Worm (Caenorhabditis elegans): ENCODE results near the gene Y37E11AL.2.

Gene Y37E11AL.2

DNA sequence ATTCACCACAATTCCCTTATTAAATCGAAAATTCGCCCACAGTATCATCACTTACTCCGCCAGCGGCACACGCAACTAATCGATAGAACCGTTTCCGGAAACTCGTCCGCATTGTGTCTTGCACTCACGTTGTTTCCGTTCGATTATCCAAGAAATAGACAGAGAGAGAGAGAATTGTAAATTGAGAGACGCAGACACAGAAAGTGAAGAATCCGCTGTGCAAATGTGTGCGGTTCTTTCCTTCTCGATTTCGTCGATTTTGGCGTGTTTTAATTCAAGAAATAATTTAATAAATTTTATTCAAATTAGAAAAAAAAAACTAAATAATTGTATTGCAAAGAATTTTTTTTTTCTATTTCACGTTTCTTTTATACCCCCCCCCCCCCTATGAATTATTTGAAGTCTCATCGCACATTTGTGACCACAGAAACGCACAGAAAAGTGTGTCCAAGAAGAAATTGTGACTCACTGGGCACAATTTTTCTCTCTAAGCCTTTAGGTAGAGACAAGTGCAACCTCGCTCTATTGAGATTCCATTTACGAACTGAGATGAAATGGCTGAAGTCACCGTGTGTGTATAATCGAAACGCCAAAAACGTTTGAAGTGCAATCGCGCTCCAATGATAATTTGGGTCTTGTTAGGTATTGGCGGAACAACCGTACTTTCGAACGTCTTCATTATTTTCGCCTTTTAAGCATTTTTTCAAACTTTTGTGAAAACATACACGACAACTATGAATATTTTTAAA lies 40.5 kb downstream of the Y37E11AL.2 start, which contains the start of gene nape-2:
Gene nape-2 (minus strand): TSS at position 271 of the 749 bp plus-strand sequence.
- no peak for TF ChIP-seq ztf-4 (tag; optimal IDR thresholded peaks at IDR 0.05)
- no peak for TF ChIP-seq alr-1 (tag; optimal IDR thresholded peaks at IDR 0.05)
- peak; percentile 30 for TF ChIP-seq nhr-129 (tag; optimal IDR thresholded peaks at IDR 0.05)
- TF ChIP-seq nhr-10 (tag; optimal IDR thresholded peaks at IDR 0.05): no peak
- no peak for TF ChIP-seq elt-3 (tag; optimal IDR thresholded peaks at IDR 0.05)
- TF ChIP-seq C34F6.9 (tag; optimal IDR thresholded peaks at IDR 0.05): peak; percentile 5
- TF ChIP-seq ama-1 (optimal IDR thresholded peaks at IDR 0.05): no peak
- no peak for TF ChIP-seq unc-39 (tag; optimal IDR thresholded peaks at IDR 0.05)
- TF ChIP-seq crh-2 (tag; optimal IDR thresholded peaks at IDR 0.05): peak; percentile 17
- peak; percentile 18 for TF ChIP-seq unc-55 (GFP tag; optimal IDR thresholded peaks at IDR 0.05)
- TF ChIP-seq nhr-12 (tag; optimal IDR thresholded peaks at IDR 0.05): no peak
- no peak for TF ChIP-seq sem-4 (tag; optimal IDR thresholded peaks at IDR 0.05)
- peak; percentile 24 for TF ChIP-seq fos-1 (tag; optimal IDR thresholded peaks at IDR 0.05)
- TF ChIP-seq mab-5 (tag; optimal IDR thresholded peaks at IDR 0.05): no peak
- TF ChIP-seq sma-9 (GFP tag; optimal IDR thresholded peaks at IDR 0.05): no peak
- TF ChIP-seq sma-9 (tag; optimal IDR thresholded peaks at IDR 0.05): no peak
- no peak for TF ChIP-seq F13H6.1 (tag; optimal IDR thresholded peaks at IDR 0.05)
- no peak for TF ChIP-seq lin-13 (GFP tag; optimal IDR thresholded peaks at IDR 0.05)
- no peak for TF ChIP-seq R02D3.7 (tag; optimal IDR thresholded peaks at IDR 0.05)
- TF ChIP-seq ceh-82 (tag; optimal IDR thresholded peaks at IDR 0.05): no peak
- TF ChIP-seq lsy-2 (tag; optimal IDR thresholded peaks at IDR 0.05): peak in 1 of 2 experiments; percentile 27
- TF ChIP-seq gmeb-1 (tag; optimal IDR thresholded peaks at IDR 0.05): no peak

DNA sequence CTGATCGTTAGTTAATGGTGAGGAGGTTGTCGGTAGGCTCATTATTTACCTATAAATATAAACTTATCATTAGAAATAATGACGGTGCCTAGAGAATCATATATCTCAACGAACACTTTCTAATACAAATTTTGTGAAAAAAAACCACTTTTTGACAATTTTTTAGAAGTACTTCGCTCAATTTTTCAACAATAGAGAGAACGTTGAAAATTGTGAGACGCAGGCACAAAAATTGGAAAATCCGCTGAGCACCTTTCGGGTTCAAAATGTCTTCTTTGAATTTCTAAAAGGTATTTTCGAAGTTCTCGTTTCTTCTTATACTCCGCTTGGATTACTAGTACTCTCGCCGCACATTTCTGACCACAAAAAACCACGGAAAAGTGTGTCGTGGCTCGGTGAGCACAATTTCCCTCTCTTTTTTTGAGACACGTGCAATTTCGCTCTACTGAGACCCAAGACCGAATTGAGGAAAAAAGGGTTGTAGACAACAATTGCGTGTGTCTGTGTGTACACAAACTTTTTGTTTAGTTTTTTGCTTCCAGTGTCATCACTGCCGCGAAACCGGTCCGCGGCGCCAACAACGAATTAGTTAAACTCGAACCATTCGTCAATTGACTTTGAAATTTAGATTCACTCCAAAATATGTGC lies 42.7 kb downstream of the Y37E11AL.2 start, which contains the start of gene nape-1:
Gene nape-1 (minus strand): TSS at position 51 of the 648 bp plus-strand sequence.
- TF ChIP-seq sma-9 (GFP tag; optimal IDR thresholded peaks at IDR 0.05): peak; percentile 4
- no peak for TF ChIP-seq sma-9 (tag; optimal IDR thresholded peaks at IDR 0.05)
- TF ChIP-seq gmeb-1 (tag; optimal IDR thresholded peaks at IDR 0.05): peak; percentile 34
- no peak for TF ChIP-seq ceh-16 (tag; optimal IDR thresholded peaks at IDR 0.05)
- no peak for TF ChIP-seq nhr-10 (tag; optimal IDR thresholded peaks at IDR 0.05)
- peak in 1 of 2 experiments; percentile 28 for TF ChIP-seq mdl-1 (tag; optimal IDR thresholded peaks at IDR 0.05)
- peak in 1 of 2 experiments; percentile 28 for TF ChIP-seq lsy-2 (tag; optimal IDR thresholded peaks at IDR 0.05)
- TF ChIP-seq lin-13 (GFP tag; optimal IDR thresholded peaks at IDR 0.05): peak; percentile 41
- no peak for TF ChIP-seq ama-1 (optimal IDR thresholded peaks at IDR 0.05)
- TF ChIP-seq crh-2 (tag; optimal IDR thresholded peaks at IDR 0.05): peak; percentile 52
- peak; percentile 46 for TF ChIP-seq C34F6.9 (tag; optimal IDR thresholded peaks at IDR 0.05)
- TF ChIP-seq fos-1 (tag; optimal IDR thresholded peaks at IDR 0.05): peak; percentile 43
- peak; percentile 74 for TF ChIP-seq nhr-129 (tag; optimal IDR thresholded peaks at IDR 0.05)
- no peak for TF ChIP-seq zag-1 (tag; optimal IDR thresholded peaks at IDR 0.05)
- no peak for TF ChIP-seq sem-4 (tag; optimal IDR thresholded peaks at IDR 0.05)
- peak; percentile 47 for TF ChIP-seq unc-55 (GFP tag; optimal IDR thresholded peaks at IDR 0.05)
- no peak for TF ChIP-seq nhr-12 (tag; optimal IDR thresholded peaks at IDR 0.05)
- TF ChIP-seq F13H6.1 (tag; optimal IDR thresholded peaks at IDR 0.05): peak; percentile 68

DNA sequence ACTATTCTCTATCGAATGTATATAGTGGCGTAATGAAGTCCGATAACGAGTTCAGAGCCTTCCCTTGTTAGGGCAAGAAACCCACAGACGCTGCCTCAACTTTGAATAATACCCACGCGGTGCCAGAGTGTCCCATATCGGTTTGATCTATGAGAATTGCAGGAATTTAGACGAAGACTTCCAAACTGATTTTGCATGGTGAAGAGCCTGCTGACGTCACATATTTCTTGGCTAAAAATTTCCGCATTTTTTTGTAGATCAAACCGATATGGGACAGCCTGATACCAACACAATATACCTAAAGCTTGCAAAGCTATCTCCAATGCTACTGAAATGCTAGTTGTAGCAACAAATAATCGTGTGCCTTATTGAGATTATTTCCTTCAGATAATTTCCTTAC lies 43.6 kb downstream of the Y37E11AL.2 start:
- TF ChIP-seq nhr-10 (tag; optimal IDR thresholded peaks at IDR 0.05): no peak

DNA sequence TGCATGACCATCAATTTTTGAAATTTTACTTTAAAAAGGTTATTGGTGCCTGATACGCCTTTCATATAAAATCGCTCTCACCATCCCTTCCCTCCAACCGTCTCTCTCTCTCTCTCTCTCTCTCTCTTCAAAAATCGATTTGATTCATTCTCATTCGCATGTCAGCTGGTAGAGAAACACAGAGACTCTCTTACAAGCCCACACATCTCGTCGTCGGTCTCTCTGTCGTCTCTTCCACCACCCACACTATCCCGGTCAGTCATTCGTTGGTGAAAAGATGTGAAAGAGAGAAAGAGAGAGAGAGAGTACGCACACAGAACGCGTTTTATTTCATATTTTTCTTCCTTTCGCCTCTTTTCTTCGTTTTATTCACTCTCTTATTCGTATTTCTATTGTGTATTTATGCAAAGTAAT lies 44.1 kb downstream of the Y37E11AL.2 start:
- TF ChIP-seq skn-1 (tag; optimal IDR thresholded peaks at IDR 0.05) (no peak), blmp-1 (tag; optimal IDR thresholded peaks at IDR 0.05; ENCODE audit: insufficient read depth) (peak; percentile 62), Y55F3AM.14 (GFP tag; optimal IDR thresholded peaks at IDR 0.05) (peak; percentile 36), fos-1 (tag; optimal IDR thresholded peaks at IDR 0.05) (peak; percentile 80), alr-1 (tag; optimal IDR thresholded peaks at IDR 0.05) (no peak), zag-1 (tag; optimal IDR thresholded peaks at IDR 0.05) (peak; percentile 1), nhr-11 (tag; optimal IDR thresholded peaks at IDR 0.05) (no peak), unc-39 (tag; optimal IDR thresholded peaks at IDR 0.05) (no peak), nhr-10 (tag; optimal IDR thresholded peaks at IDR 0.05) (peak; percentile 2), crh-2 (tag; optimal IDR thresholded peaks at IDR 0.05) (peak; percentile 87), mdl-1 (tag; optimal IDR thresholded peaks at IDR 0.05) (peak in 1 of 2 experiments; percentile 61), lin-11 (tag; optimal IDR thresholded peaks at IDR 0.05) (peak; percentile 39), F13H6.1 (tag; optimal IDR thresholded peaks at IDR 0.05) (peak; percentile 95), nhr-129 (tag; optimal IDR thresholded peaks at IDR 0.05) (peak; percentile 93), unc-55 (GFP tag; optimal IDR thresholded peaks at IDR 0.05) (peak; percentile 88), mbf-1 (tag; optimal IDR thresholded peaks at IDR 0.05) (no peak), lin-39 (tag; optimal IDR thresholded peaks at IDR 0.05) (no peak), lsy-2 (tag; optimal IDR thresholded peaks at IDR 0.05) (peak; percentile 38 to 91), unc-62 (GFP tag; optimal IDR thresholded peaks at IDR 0.05) (peak; percentile 34), ztf-11 (tag; optimal IDR thresholded peaks at IDR 0.05) (no peak), sma-9 (GFP tag; optimal IDR thresholded peaks at IDR 0.05) (peak; percentile 90), sma-9 (tag; optimal IDR thresholded peaks at IDR 0.05) (no peak), egl-27 (tag; optimal IDR thresholded peaks at IDR 0.05) (peak; percentile 39), nhr-21 (tag; optimal IDR thresholded peaks at IDR 0.05) (peak; percentile 78), elt-3 (tag; optimal IDR thresholded peaks at IDR 0.05) (no peak), ZK546.5 (tag; optimal IDR thresholded peaks at IDR 0.05) (no peak), aly-2 (tag; optimal IDR thresholded peaks at IDR 0.05) (no peak), ceh-16 (tag; optimal IDR thresholded peaks at IDR 0.05) (no peak), ama-1 (optimal IDR thresholded peaks at IDR 0.05) (peak; percentile 48), elt-1 (tag; optimal IDR thresholded peaks at IDR 0.05) (no peak), C34F6.9 (tag; optimal IDR thresholded peaks at IDR 0.05) (peak; percentile 94), nhr-6 (tag; optimal IDR thresholded peaks at IDR 0.05) (peak; percentile 62), peb-1 (tag; optimal IDR thresholded peaks at IDR 0.05) (no peak)
